Fruit fly (Drosophila melanogaster) whole organism, embryonic: ENCODE results near the gene CG4382.

ENCODE experiments used
- Antp ChIP-seq: fragments of 200-800 bp; sonication (Bioruptor generic); optimal IDR thresholded peaks from 3 replicates; lab custom pipeline; 2016; ENCODE audit warnings: missing biosample characterization, missing genetic modification characterization
- B-H1 ChIP-seq: fragments of 200-800 bp; sonication (Bioruptor generic); IDR thresholded peaks from 3 replicates; pipeline ENCODE4 v1.3.6; 2022; ENCODE audit warnings: missing biosample characterization, missing genetic modification characterization
- CG10462 ChIP-seq: fragments of 200-800 bp; sonication (Bioruptor generic); optimal IDR thresholded peaks from 2 replicates; lab custom pipeline; 2016; ENCODE audit warnings: missing biosample characterization, missing genetic modification characterization
- CG10543 ChIP-seq: fragments of 200-800 bp; sonication (Bioruptor generic); optimal IDR thresholded peaks from 3 replicates; lab custom pipeline; 2017; ENCODE audit warnings: missing biosample characterization, mild to moderate bottlenecking, missing genetic modification characterization, moderate library complexity
- CG10979 ChIP-seq: fragments of 200-800 bp; sonication (Bioruptor generic); optimal IDR thresholded peaks from 2 replicates; lab custom pipeline; 2018; ENCODE audit warnings: missing biosample characterization, mild to moderate bottlenecking, missing genetic modification characterization, moderate library complexity
- CG11695 ChIP-seq: fragments of 200-800 bp; sonication (Bioruptor generic); IDR thresholded peaks from 3 replicates; pipeline ENCODE4 v1.3.6; 2022; ENCODE audit warnings: missing biosample characterization, missing genetic modification characterization
- CG12391 ChIP-seq: fragments of 200-800 bp; sonication (Bioruptor generic); optimal IDR thresholded peaks from 3 replicates; lab custom pipeline; 2018; ENCODE audit warnings: missing biosample characterization, mild to moderate bottlenecking, missing genetic modification characterization, moderate library complexity
- CG13296 ChIP-seq: fragments of 200-800 bp; sonication (Bioruptor generic); optimal IDR thresholded peaks from 3 replicates; lab custom pipeline; 2018; ENCODE audit warnings: missing biosample characterization, mild to moderate bottlenecking, missing genetic modification characterization
- CG14667 ChIP-seq: fragments of 200-800 bp; sonication (Bioruptor generic); IDR thresholded peaks from 2 replicates; pipeline ENCODE4 v1.3.6; 2022; ENCODE audit warnings: missing biosample characterization, missing genetic modification characterization
- CG14860 ChIP-seq: fragments of 200-800 bp; sonication (Bioruptor generic); IDR thresholded peaks from 3 replicates; pipeline ENCODE4 v1.3.6; 2022; ENCODE audit warnings: missing biosample characterization, missing genetic modification characterization; ENCODE audit not compliant: partially characterized antibody
- CG15514 ChIP-seq: fragments of 200-800 bp; sonication (Bioruptor generic); optimal IDR thresholded peaks from 3 replicates; lab custom pipeline; 2017; ENCODE audit warnings: missing biosample characterization, missing genetic modification characterization, mild to moderate bottlenecking, moderate library complexity, missing genetic modification reagents
- CG17186 ChIP-seq: fragments of 200-800 bp; sonication (Bioruptor generic); optimal IDR thresholded peaks from 3 replicates; lab custom pipeline; 2017; ENCODE audit warnings: missing biosample characterization, missing genetic modification reagents, missing genetic modification characterization
- CG17385 ChIP-seq: fragments of 200-800 bp; sonication (Bioruptor generic); optimal IDR thresholded peaks from 3 replicates; lab custom pipeline; 2018; ENCODE audit warnings: missing biosample characterization, mild to moderate bottlenecking, missing genetic modification characterization
- CG17802 ChIP-seq: fragments of 200-800 bp; sonication (Bioruptor generic); optimal IDR thresholded peaks from 2 replicates; lab custom pipeline; 2018; ENCODE audit warnings: missing biosample characterization, mild to moderate bottlenecking, missing genetic modification characterization, moderate library complexity
- CG2875 ChIP-seq: fragments of 200-800 bp; sonication (Bioruptor generic); optimal IDR thresholded peaks from 2 replicates; lab custom pipeline; 2017; ENCODE audit warnings: missing biosample characterization, mild to moderate bottlenecking, missing genetic modification characterization, missing genetic modification reagents
- CG30020 ChIP-seq: fragments of 200-800 bp; optimal IDR thresholded peaks from 2 replicates; lab custom pipeline; 2019; ENCODE audit warnings: missing biosample characterization, mild to moderate bottlenecking, missing genetic modification characterization, moderate library complexity
- CG30431 ChIP-seq: fragments of 200-800 bp; sonication (Bioruptor generic); optimal IDR thresholded peaks from 2 replicates; lab custom pipeline; 2017; ENCODE audit warnings: missing biosample characterization, missing genetic modification characterization
- CG3407 ChIP-seq: fragments of 200-800 bp; sonication (Bioruptor generic); optimal IDR thresholded peaks from 2 replicates; lab custom pipeline; 2018; ENCODE audit warnings: missing biosample characterization, mild to moderate bottlenecking, missing genetic modification characterization
- CG34224 ChIP-seq: fragments of 200-800 bp; sonication (Bioruptor generic); IDR thresholded peaks from 3 replicates; pipeline ENCODE4 v1.3.6; 2022; ENCODE audit warnings: missing biosample characterization, missing genetic modification characterization; ENCODE audit not compliant: partially characterized antibody
- CG4328 ChIP-seq: fragments of 200-800 bp; sonication (Bioruptor generic); optimal IDR thresholded peaks from 3 replicates; lab custom pipeline; 2017; ENCODE audit warnings: missing biosample characterization, missing genetic modification reagents, missing genetic modification characterization
- CG4707 ChIP-seq: fragments of 200-800 bp; sonication (Bioruptor generic); optimal IDR thresholded peaks from 2 replicates; lab custom pipeline; 2018; ENCODE audit warnings: missing biosample characterization, mild to moderate bottlenecking, missing genetic modification characterization, moderate library complexity
- CG7372 ChIP-seq: fragments of 200-800 bp; sonication (Bioruptor generic); IDR thresholded peaks from 2 replicates; pipeline ENCODE4 v1.3.6; 2022; ENCODE audit warnings: missing biosample characterization, missing genetic modification characterization
- CG7745 ChIP-seq: fragments of 200-800 bp; sonication (Bioruptor generic); optimal IDR thresholded peaks from 2 replicates; lab custom pipeline; 2018; ENCODE audit warnings: missing biosample characterization, mild to moderate bottlenecking, missing genetic modification characterization, moderate library complexity
- CG8359 ChIP-seq: fragments of 200-800 bp; sonication (Bioruptor generic); optimal IDR thresholded peaks from 2 replicates; lab custom pipeline; 2017; ENCODE audit warnings: missing biosample characterization, mild to moderate bottlenecking, missing genetic modification characterization, borderline replicate concordance
- CG8478 ChIP-seq: fragments of >200 bp; optimal IDR thresholded peaks from 2 replicates; lab custom pipeline; 2018
- CHES-1-like ChIP-seq: fragments of 200-800 bp; sonication (Bioruptor generic); optimal IDR thresholded peaks from 2 replicates; lab custom pipeline; 2016; ENCODE audit warnings: missing biosample characterization, missing genetic modification characterization
- Dek ChIP-seq: fragments of 200-800 bp; sonication (Bioruptor generic); optimal IDR thresholded peaks from 3 replicates; lab custom pipeline; 2019; ENCODE audit warnings: missing biosample characterization, mild to moderate bottlenecking, missing genetic modification characterization, moderate library complexity
- Dip3 ChIP-seq: fragments of 200-800 bp; sonication (Bioruptor generic); optimal IDR thresholded peaks from 3 replicates; lab custom pipeline; 2016; ENCODE audit warnings: missing biosample characterization, missing genetic modification characterization
- Elba2 ChIP-seq: fragments of 200-800 bp; sonication (Bioruptor generic); optimal IDR thresholded peaks from 3 replicates; lab custom pipeline; 2016; ENCODE audit warnings: missing biosample characterization, missing genetic modification characterization
- H15 ChIP-seq: fragments of 200-800 bp; sonication (Bioruptor generic); IDR thresholded peaks from 3 replicates; pipeline ENCODE4 v1.3.6; 2022; ENCODE audit warnings: missing biosample characterization, missing genetic modification characterization
- Mad ChIP-seq: fragments of 200-800 bp; sonication (Bioruptor generic); optimal IDR thresholded peaks from 2 replicates; lab custom pipeline; 2016; ENCODE audit warnings: missing biosample characterization, missing genetic modification characterization
- NK7.1 ChIP-seq: fragments of 200-800 bp; sonication (Bioruptor generic); optimal IDR thresholded peaks from 3 replicates; lab custom pipeline; 2016; ENCODE audit warnings: missing biosample characterization, missing genetic modification characterization
- Optix ChIP-seq: fragments of 200-800 bp; sonication (Bioruptor generic); IDR thresholded peaks from 3 replicates; pipeline ENCODE4 v1.3.6; 2022; ENCODE audit warnings: missing biosample characterization, missing genetic modification characterization
- Sry-δ ChIP-seq: fragments of 200-800 bp; sonication (Bioruptor generic); optimal IDR thresholded peaks from 2 replicates; lab custom pipeline; 2016; ENCODE audit warnings: missing biosample characterization, missing genetic modification characterization
- Trl ChIP-seq, 3 experiments: fragments of >200 bp in 2 of 3; fragments of 200-800 bp in 1 of 3; sonication (Bioruptor generic) in 1 of 3; optimal IDR thresholded peaks; 2 replicates in 1 of 3; 3 replicates in 2 of 3; lab custom pipeline; 2016 to 2017; ENCODE audit warnings: missing biosample characterization in 1 of 3, missing genetic modification characterization in 1 of 3
- YL-1 ChIP-seq: fragments of 200-800 bp; sonication (Bioruptor generic); optimal IDR thresholded peaks from 3 replicates; lab custom pipeline; 2017; ENCODE audit warnings: missing biosample characterization, mild to moderate bottlenecking, missing genetic modification characterization
- abd-A ChIP-seq: fragments of 200-800 bp; sonication (Bioruptor generic); optimal IDR thresholded peaks from 3 replicates; lab custom pipeline; 2019; ENCODE audit warnings: missing biosample characterization, mild to moderate bottlenecking, missing genetic modification characterization, moderate library complexity
- ac ChIP-seq: fragments of 200-800 bp; sonication (Bioruptor generic); optimal IDR thresholded peaks from 3 replicates; lab custom pipeline; 2017; ENCODE audit warnings: missing biosample characterization, mild to moderate bottlenecking, missing genetic modification characterization
- fu2 ChIP-seq: fragments of 200-800 bp; sonication (Bioruptor generic); optimal IDR thresholded peaks from 2 replicates; lab custom pipeline; 2016; ENCODE audit warnings: missing biosample characterization, missing genetic modification characterization
- hth ChIP-seq: fragments of >200 bp; optimal IDR thresholded peaks from 2 replicates; lab custom pipeline; 2017; ENCODE audit warnings: inconsistent platforms
- ind ChIP-seq: fragments of 200-800 bp; sonication (Bioruptor generic); optimal IDR thresholded peaks from 3 replicates; lab custom pipeline; 2016; ENCODE audit warnings: missing biosample characterization, missing genetic modification characterization
- kah ChIP-seq: fragments of 200-800 bp; sonication (Bioruptor generic); optimal IDR thresholded peaks from 2 replicates; lab custom pipeline; 2018; ENCODE audit warnings: missing biosample characterization, mild to moderate bottlenecking, missing genetic modification characterization
- nau ChIP-seq: fragments of 200-800 bp; sonication (Bioruptor generic); optimal IDR thresholded peaks from 3 replicates; lab custom pipeline; 2017; ENCODE audit warnings: missing biosample characterization, mild to moderate bottlenecking, missing genetic modification characterization, missing genetic modification reagents
- nom ChIP-seq: fragments of 200-800 bp; sonication (Bioruptor generic); optimal IDR thresholded peaks from 2 replicates; lab custom pipeline; 2017; ENCODE audit warnings: missing biosample characterization, missing genetic modification characterization, mild to moderate bottlenecking, moderate library complexity, missing genetic modification reagents
- schlank ChIP-seq: fragments of 200-800 bp; sonication (Bioruptor generic); optimal IDR thresholded peaks from 2 replicates; lab custom pipeline; 2018; ENCODE audit warnings: missing biosample characterization, mild to moderate bottlenecking, missing genetic modification characterization
- sisA ChIP-seq: fragments of 200-800 bp; sonication (Bioruptor generic); IDR thresholded peaks from 2 replicates; pipeline ENCODE4 v1.3.6; 2022; ENCODE audit warnings: missing biosample characterization, missing genetic modification characterization
- ssp ChIP-seq: fragments of 200-800 bp; sonication (Bioruptor generic); IDR thresholded peaks from 2 replicates; pipeline ENCODE4 v1.3.6; 2022; ENCODE audit warnings: missing biosample characterization, missing genetic modification characterization
- sug ChIP-seq: fragments of 200-800 bp; optimal IDR thresholded peaks from 2 replicates; lab custom pipeline; 2019; ENCODE audit warnings: missing biosample characterization, mild to moderate bottlenecking, missing genetic modification characterization, moderate library complexity
- tgo ChIP-seq: fragments of 200-800 bp; sonication (Bioruptor generic); IDR thresholded peaks from 3 replicates; pipeline ENCODE4 v1.3.6; 2022; ENCODE audit warnings: missing biosample characterization, missing genetic modification characterization
- usp ChIP-seq: fragments of >200 bp; optimal IDR thresholded peaks from 2 replicates; lab custom pipeline; 2017; ENCODE audit warnings: missing biosample characterization, missing genetic modification characterization

The CG4382 gene

DNA sequence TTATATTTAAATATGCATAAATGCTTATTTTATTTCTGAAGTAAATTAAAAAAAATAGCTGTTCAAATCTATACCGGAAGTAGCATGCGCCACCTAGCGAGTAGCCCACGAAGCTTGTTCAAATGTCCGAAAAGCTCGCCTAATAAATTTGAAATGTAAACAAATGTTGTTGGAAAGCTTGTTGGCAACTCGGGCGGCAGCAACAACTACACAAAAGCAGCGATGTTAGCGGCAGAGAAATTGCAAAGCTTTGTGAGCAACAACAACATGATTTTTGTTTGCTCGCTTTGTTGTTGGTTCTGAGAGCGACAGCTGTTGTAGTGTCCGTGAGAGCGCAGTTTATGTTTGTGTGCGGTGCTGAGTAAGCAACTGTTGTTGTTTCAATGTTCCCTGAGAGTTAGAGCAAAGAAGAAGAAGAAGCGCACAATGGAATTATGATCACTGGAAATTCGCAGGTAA, 33.2 kb downstream of the CG4382 start (continued):
- TF ChIP-seq CG14860 (no peak), CG2875 (GFP tag; lab: Kevin White, UChicago) (peak; percentile 99), B-H1 (peak; percentile 90; the same call in 2 of the 3 replicates), CG10462 (GFP tag; lab: Kevin White, UChicago) (peak; percentile 92), schlank (peak; percentile 99), nom (GFP tag; lab: Kevin White, UChicago) (peak; percentile 78), NK7.1 (GFP tag; lab: Kevin White, UChicago) (peak; percentile 96), CG15514 (peak; percentile 96), CG8478 (lab: Kevin White, UChicago) (no peak), CG11695 (peak; percentile 94), CG14667 (GFP tag; lab: Robert Waterston, UW) (peak; percentile 57; the same call in 1 of the 2 replicates), CG30020 (tag; lab: Kevin White, UChicago) (peak; percentile 54), hth (no peak), CG17802 (tag; lab: Kevin White, UChicago) (peak; percentile 91), CG17385 (GFP tag; lab: Kevin White, UChicago) (peak; percentile 99), Mad (GFP tag; lab: Kevin White, UChicago) (peak; percentile 96), H15 (GFP tag; lab: Robert Waterston, UW) (peak; percentile 95), sisA (GFP tag; lab: Robert Waterston, UW) (peak; percentile 41; the same call in 1 of the 2 replicates), ac (GFP tag; lab: Kevin White, UChicago) (peak; percentile 89), ind (GFP tag; lab: Kevin White, UChicago) (peak; percentile 88), Dip3 (GFP tag; lab: Kevin White, UChicago) (peak; percentile 92), CG7745 (tag; lab: Kevin White, UChicago) (peak; percentile 75), CG10979 (peak; percentile 91), CG10543 (peak; percentile 99), CG8359 (peak; percentile 94), ssp (GFP tag; lab: Robert Waterston, UW) (peak; percentile 75), Optix (GFP tag; lab: Robert Waterston, UW) (peak; percentile 96), CG17186 (peak; percentile 91), CG7372 (peak; percentile 92), usp (GFP tag; lab: Kevin White, UChicago) (no peak), Dek (tag; lab: Kevin White, UChicago) (peak; percentile 97), CG30431 (peak; percentile 90), CG4328 (peak; percentile 99), abd-A (tag; lab: Kevin White, UChicago) (peak; percentile 98), CG4707 (GFP tag; lab: Kevin White, UChicago) (peak; percentile 99), nau (peak; percentile 100), kah (GFP tag; lab: Kevin White, UChicago) (peak; percentile 97), YL-1 (GFP tag; lab: Kevin White, UChicago) (peak; percentile 100), Elba2 (no peak), Trl (optimal IDR thresholded peaks at IDR 0.05; lab: Kevin White, UChicago) (peak; percentile 74 to 86), Trl (GFP tag; optimal IDR thresholded peaks at IDR 0.05; lab: Kevin White, UChicago) (peak; percentile 95), CG3407 (GFP tag; lab: Kevin White, UChicago) (peak; percentile 98), tgo (GFP tag; lab: Robert Waterston, UW) (peak; percentile 91), fu2 (peak; percentile 84), Antp (GFP tag; lab: Kevin White, UChicago) (peak; percentile 86), CG34224 (peak; percentile 45; the same call in 1 of the 3 replicates), CG12391 (tag; lab: Kevin White, UChicago) (peak; percentile 98), Sry-δ (GFP tag; lab: Kevin White, UChicago) (peak; percentile 62), CG13296 (GFP tag; lab: Kevin White, UChicago) (peak; percentile 100), CHES-1-like (peak; percentile 97), sug (tag; lab: Kevin White, UChicago) (peak; percentile 97)
